Worm (Caenorhabditis elegans): Measurements from ENCODE around the gene C44B7.7.
A peak's percentile ranks its signal among the peaks of the same experiment; 100 is the strongest.

Gene C44B7.7

ce11 chrII:6870803-6871202 lies 9.2 kb downstream of the C44B7.7 start, which contains the start of gene clhm-1:
TSS of gene clhm-1 (minus strand) at chrII:6871009.
- peak; percentile 17 for TF ChIP-seq nfya-1 (tag; optimal IDR thresholded peaks at IDR 0.05; ENCODE audit: insufficient read depth)
- TF ChIP-seq nhr-25 (tag; optimal IDR thresholded peaks at IDR 0.05) = no peak

ce11 chrII:6863652-6864051 lies 16.3 kb downstream of the C44B7.7 start, which contains the start of gene aff-1:
TSS of gene aff-1 (minus strand) at chrII:6863752.
- TF ChIP-seq nfya-1 (tag; optimal IDR thresholded peaks at IDR 0.05; ENCODE audit: insufficient read depth) = no peak
- TF ChIP-seq nhr-67 (tag; optimal IDR thresholded peaks at IDR 0.05) = no peak
- no peak for TF ChIP-seq mdl-1 (tag; optimal IDR thresholded peaks at IDR 0.05)

ce11 chrII:6860043-6860442 lies 19.9 kb downstream of the C44B7.7 start:
- no peak for TF ChIP-seq nhr-28 (tag; optimal IDR thresholded peaks at IDR 0.05)
- TF ChIP-seq elt-3 (tag; optimal IDR thresholded peaks at IDR 0.05) = no peak
- no peak for TF ChIP-seq zag-1 (tag; optimal IDR thresholded peaks at IDR 0.05)
- no peak for TF ChIP-seq ceh-28 (tag; optimal IDR thresholded peaks at IDR 0.05)
- no peak for TF ChIP-seq lin-15B (tag; optimal IDR thresholded peaks at IDR 0.05)
- TF ChIP-seq ceh-82 (tag; optimal IDR thresholded peaks at IDR 0.05) = no peak
- no peak for TF ChIP-seq nfya-1 (tag; optimal IDR thresholded peaks at IDR 0.05; ENCODE audit: insufficient read depth)
- no peak for TF ChIP-seq elt-1 (tag; optimal IDR thresholded peaks at IDR 0.05)
- TF ChIP-seq nhr-12 (tag; optimal IDR thresholded peaks at IDR 0.05) = no peak

- TF ChIP-seq nhr-12 (tag; optimal IDR thresholded peaks at IDR 0.05) (no peak), pha-4 (tag; optimal IDR thresholded peaks at IDR 0.05) (peak; percentile 66), ceh-28 (tag; optimal IDR thresholded peaks at IDR 0.05) (no peak), nfya-1 (tag; optimal IDR thresholded peaks at IDR 0.05; ENCODE audit: insufficient read depth) (peak; percentile 43), lin-39 (tag; optimal IDR thresholded peaks at IDR 0.05) (peak; percentile 17), daf-12 (tag; optimal IDR thresholded peaks at IDR 0.05) (no peak), ceh-9 (tag; optimal IDR thresholded peaks at IDR 0.05) (no peak), elt-1 (tag; optimal IDR thresholded peaks at IDR 0.05) (no peak), nhr-11 (tag; optimal IDR thresholded peaks at IDR 0.05) (no peak), zag-1 (tag; optimal IDR thresholded peaks at IDR 0.05) (no peak), egl-27 (tag; optimal IDR thresholded peaks at IDR 0.05) (no peak), nhr-237 (tag; optimal IDR thresholded peaks at IDR 0.05) (no peak), hmg-11 (tag; optimal IDR thresholded peaks at IDR 0.05) (peak; percentile 83), skn-1 (tag; optimal IDR thresholded peaks at IDR 0.05) (no peak), nhr-25 (tag; optimal IDR thresholded peaks at IDR 0.05) (no peak), ceh-16 (tag; optimal IDR thresholded peaks at IDR 0.05) (no peak), lsy-12 (tag; optimal IDR thresholded peaks at IDR 0.05) (no peak), egl-5 (tag; optimal IDR thresholded peaks at IDR 0.05) (peak; percentile 73), nhr-77 (tag; optimal IDR thresholded peaks at IDR 0.05) (no peak), snpc-4 (tag; optimal IDR thresholded peaks at IDR 0.05) (peak; percentile 53), fos-1 (tag; optimal IDR thresholded peaks at IDR 0.05) (no peak), nhr-67 (tag; optimal IDR thresholded peaks at IDR 0.05) (no peak), elt-2 (tag; optimal IDR thresholded peaks at IDR 0.05) (peak; percentile 32), elt-3 (tag; optimal IDR thresholded peaks at IDR 0.05) (no peak), unc-62 (GFP tag; optimal IDR thresholded peaks at IDR 0.05) (peak; percentile 10), ztf-11 (tag; optimal IDR thresholded peaks at IDR 0.05) (no peak), unc-39 (tag; optimal IDR thresholded peaks at IDR 0.05) (no peak), pqm-1 (tag; optimal IDR thresholded peaks at IDR 0.05) (no peak), fkh-10 (GFP tag; optimal IDR thresholded peaks at IDR 0.05) (no peak), nhr-76 (tag; optimal IDR thresholded peaks at IDR 0.05) (no peak), nhr-23 (tag; optimal IDR thresholded peaks at IDR 0.05) (no peak), eor-1 (tag; optimal IDR thresholded peaks at IDR 0.05) (no peak), fkh-2 (tag; optimal IDR thresholded peaks at IDR 0.05) (no peak), ama-1 (optimal IDR thresholded peaks at IDR 0.05) (no peak), sea-2 (GFP tag; optimal IDR thresholded peaks at IDR 0.05) (no peak), ceh-82 (tag; optimal IDR thresholded peaks at IDR 0.05) (no peak), mdl-1 (tag; optimal IDR thresholded peaks at IDR 0.05) (no peak), aly-2 (tag; optimal IDR thresholded peaks at IDR 0.05) (no peak), nhr-28 (tag; optimal IDR thresholded peaks at IDR 0.05) (no peak), R02D3.7 (tag; optimal IDR thresholded peaks at IDR 0.05) (no peak), ZK546.5 (tag; optimal IDR thresholded peaks at IDR 0.05) (no peak), lin-15B (tag; optimal IDR thresholded peaks at IDR 0.05) (peak; percentile 8), nhr-43 (tag; optimal IDR thresholded peaks at IDR 0.05; ENCODE audit: poor library complexity, severe bottlenecking) (no peak)
These were observed 21.1 kb downstream of the C44B7.7 start for ce11 chrII:6858835-6859234.

Data from whole organism, L3 larva.